Fruit fly (Drosophila melanogaster) whole organism, embryonic: ENCODE results near the gene CG12516.
A peak's percentile ranks its signal among the peaks of the same experiment; 100 is the strongest.

Experiments
- Bgb ChIP-seq: fragments of 200-800 bp; sonication (Bioruptor generic); IDR thresholded peaks from 2 replicates; pipeline ENCODE4 v1.3.6; 2022; ENCODE audit warnings: missing biosample characterization, missing genetic modification characterization; ENCODE audit not compliant: partially characterized antibody
- CG10366 ChIP-seq: fragments of 200-800 bp; sonication (Bioruptor generic); IDR thresholded peaks from 2 replicates; pipeline ENCODE4 v1.3.6; 2022; ENCODE audit warnings: missing biosample characterization, missing genetic modification characterization
- CG11247 ChIP-seq: fragments of 200-800 bp; sonication (Bioruptor generic); IDR thresholded peaks from 2 replicates; pipeline ENCODE4 v1.3.6; 2022; ENCODE audit warnings: missing biosample characterization, missing genetic modification characterization
- CG13424 ChIP-seq: fragments of 200-800 bp; sonication (Bioruptor generic); optimal IDR thresholded peaks from 2 replicates; lab custom pipeline; 2019; ENCODE audit warnings: missing biosample characterization, mild to moderate bottlenecking, missing genetic modification characterization, moderate library complexity
- CG13894 ChIP-seq: fragments of 200-800 bp; sonication (Bioruptor generic); optimal IDR thresholded peaks from 3 replicates; lab custom pipeline; 2018; ENCODE audit warnings: missing biosample characterization, mild to moderate bottlenecking, missing genetic modification characterization, moderate library complexity
- CG14667 ChIP-seq: fragments of 200-800 bp; sonication (Bioruptor generic); IDR thresholded peaks from 2 replicates; pipeline ENCODE4 v1.3.6; 2022; ENCODE audit warnings: missing biosample characterization, missing genetic modification characterization
- CG15696 ChIP-seq: fragments of 200-800 bp; sonication (Bioruptor generic); optimal IDR thresholded peaks from 2 replicates; lab custom pipeline; 2019; ENCODE audit warnings: missing biosample characterization, mild to moderate bottlenecking, missing genetic modification characterization, moderate library complexity
- CG1602 ChIP-seq: fragments of 200-800 bp; sonication (Bioruptor generic); optimal IDR thresholded peaks from 3 replicates; lab custom pipeline; 2016; ENCODE audit warnings: missing biosample characterization, missing genetic modification characterization
- CG17912 ChIP-seq: fragments of 200-800 bp; sonication (Bioruptor generic); optimal IDR thresholded peaks from 2 replicates; lab custom pipeline; 2018; ENCODE audit warnings: missing biosample characterization, mild to moderate bottlenecking, missing genetic modification characterization
- CG1792 ChIP-seq: fragments of 200-800 bp; sonication (Bioruptor generic); optimal IDR thresholded peaks from 2 replicates; lab custom pipeline; 2016; ENCODE audit warnings: missing biosample characterization, missing genetic modification characterization
- CG18011 ChIP-seq: fragments of 200-800 bp; sonication (Bioruptor generic); optimal IDR thresholded peaks from 2 replicates; lab custom pipeline; 2017; ENCODE audit warnings: missing biosample characterization, missing genetic modification characterization, mild to moderate bottlenecking, moderate library complexity, missing genotype
- CG2199 ChIP-seq: fragments of 200-800 bp; sonication (Bioruptor generic); IDR thresholded peaks from 3 replicates; pipeline ENCODE4 v1.3.6; 2022; ENCODE audit warnings: missing biosample characterization, missing genetic modification characterization
- CG30403 ChIP-seq: fragments of 200-800 bp; sonication (Bioruptor generic); optimal IDR thresholded peaks from 3 replicates; lab custom pipeline; 2016; ENCODE audit warnings: missing biosample characterization, missing genetic modification characterization
- CG32767 ChIP-seq: fragments of 200-800 bp; sonication (Bioruptor generic); IDR thresholded peaks from 2 replicates; pipeline ENCODE4 v1.3.6; 2022; ENCODE audit warnings: missing biosample characterization, missing genetic modification characterization
- CG4707 ChIP-seq: fragments of 200-800 bp; sonication (Bioruptor generic); optimal IDR thresholded peaks from 2 replicates; lab custom pipeline; 2018; ENCODE audit warnings: missing biosample characterization, mild to moderate bottlenecking, missing genetic modification characterization, moderate library complexity
- CG4820 ChIP-seq: fragments of 200-800 bp; sonication (Bioruptor generic); optimal IDR thresholded peaks from 3 replicates; lab custom pipeline; 2016; ENCODE audit warnings: missing biosample characterization, missing genetic modification characterization
- CG6791 ChIP-seq: fragments of 200-800 bp; sonication (Bioruptor generic); IDR thresholded peaks from 3 replicates; pipeline ENCODE4 v1.3.6; 2022; ENCODE audit warnings: missing biosample characterization, missing genetic modification characterization; ENCODE audit not compliant: partially characterized antibody
- CG6854 ChIP-seq: fragments of 200-800 bp; sonication (Bioruptor generic); optimal IDR thresholded peaks from 3 replicates; lab custom pipeline; 2017; ENCODE audit warnings: missing biosample characterization, mild to moderate bottlenecking, missing genetic modification characterization
- CG7556 ChIP-seq: fragments of 200-800 bp; sonication (Bioruptor generic); optimal IDR thresholded peaks from 2 replicates; lab custom pipeline; 2017; ENCODE audit warnings: missing biosample characterization, mild to moderate bottlenecking, missing genetic modification characterization
- Dad ChIP-seq: fragments of 200-800 bp; sonication (Bioruptor generic); optimal IDR thresholded peaks from 3 replicates; lab custom pipeline; 2016; ENCODE audit warnings: missing biosample characterization, missing genetic modification characterization
- Dp ChIP-seq: fragments of 200-800 bp; sonication (Bioruptor generic); optimal IDR thresholded peaks from 2 replicates; lab custom pipeline; 2018; ENCODE audit warnings: missing biosample characterization, mild to moderate bottlenecking, missing genetic modification characterization, moderate library complexity
- Ets65A ChIP-seq: fragments of 200-800 bp; sonication (Bioruptor generic); peaks from one replicate; lab custom pipeline; 2016; ENCODE audit warnings: missing biosample characterization, missing genetic modification characterization
- HLHmδ ChIP-seq: fragments of 200-800 bp; sonication (Bioruptor generic); optimal IDR thresholded peaks from 2 replicates; lab custom pipeline; 2018; ENCODE audit warnings: missing biosample characterization, mild to moderate bottlenecking, missing genetic modification characterization, moderate library complexity
- Hr51 ChIP-seq, 2 experiments: fragments of 200-800 bp; sonication (Bioruptor generic); optimal IDR thresholded peaks; 2 replicates in 1 of 2; 3 replicates in 1 of 2; lab custom pipeline; 2016 to 2018; ENCODE audit warnings: missing biosample characterization in 2 of 2, missing genetic modification characterization in 2 of 2, mild to moderate bottlenecking in 1 of 2, moderate library complexity in 1 of 2
- Med ChIP-seq: fragments of 200-800 bp; sonication (Bioruptor generic); peaks from one replicate; lab custom pipeline; 2016; ENCODE audit warnings: missing biosample characterization, missing genetic modification characterization, mild to moderate bottlenecking, inconsistent platforms, moderate library complexity
- Nf-YC ChIP-seq: fragments of 200-800 bp; optimal IDR thresholded peaks from 3 replicates; lab custom pipeline; 2019; ENCODE audit warnings: missing biosample characterization, mild to moderate bottlenecking, missing genetic modification characterization, moderate library complexity
- Side ChIP-seq: fragments of 200-800 bp; sonication (Bioruptor generic); optimal IDR thresholded peaks from 2 replicates; lab custom pipeline; 2016; ENCODE audit warnings: missing biosample characterization, missing genetic modification characterization
- Sox102F ChIP-seq: fragments of 200-800 bp; sonication (Bioruptor generic); optimal IDR thresholded peaks from 2 replicates; lab custom pipeline; 2018; ENCODE audit warnings: missing biosample characterization, mild to moderate bottlenecking, missing genetic modification characterization, moderate library complexity
- Usf ChIP-seq: fragments of 200-800 bp; sonication (Bioruptor generic); optimal IDR thresholded peaks from 2 replicates; lab custom pipeline; 2017; ENCODE audit warnings: missing genotype, missing biosample characterization, missing genetic modification characterization
- Xrp1 ChIP-seq: fragments of 200-800 bp; sonication (Bioruptor generic); IDR thresholded peaks from 2 replicates; pipeline ENCODE4 v1.3.6; 2022; ENCODE audit warnings: missing biosample characterization, missing genetic modification characterization
- YL-1 ChIP-seq: fragments of 200-800 bp; sonication (Bioruptor generic); optimal IDR thresholded peaks from 3 replicates; lab custom pipeline; 2017; ENCODE audit warnings: missing biosample characterization, mild to moderate bottlenecking, missing genetic modification characterization
- al ChIP-seq: fragments of 200-800 bp; sonication (Bioruptor generic); IDR thresholded peaks from 2 replicates; pipeline ENCODE4 v1.3.6; 2022; ENCODE audit warnings: missing biosample characterization, missing genetic modification characterization
- ara ChIP-seq: fragments of 200-800 bp; sonication (Bioruptor generic); IDR thresholded peaks from 2 replicates; pipeline ENCODE4 v1.3.6; 2022; ENCODE audit warnings: missing biosample characterization, missing genetic modification characterization
- bab2 ChIP-seq: fragments of 200-800 bp; sonication (Bioruptor generic); optimal IDR thresholded peaks from 2 replicates; lab custom pipeline; 2016; ENCODE audit warnings: missing biosample characterization, missing genetic modification characterization
- bcd ChIP-seq: fragments of 200-800 bp; sonication (Bioruptor generic); optimal IDR thresholded peaks from 2 replicates; lab custom pipeline; 2017; ENCODE audit warnings: missing biosample characterization, mild to moderate bottlenecking, missing genetic modification characterization
- bsh ChIP-seq, 2 experiments: fragments of 200-800 bp; sonication (Bioruptor generic); optimal IDR thresholded peaks; 2 replicates each; lab custom pipeline; 2017 to 2018; ENCODE audit warnings: mild to moderate bottlenecking in 2 of 2, missing biosample characterization in 2 of 2, missing genetic modification characterization in 2 of 2, moderate library complexity in 1 of 2
- chif ChIP-seq, 2 experiments: fragments of 200-800 bp; sonication (Bioruptor generic); optimal IDR thresholded peaks; 3 replicates each; lab custom pipeline; 2016; ENCODE audit warnings: missing biosample characterization in 2 of 2, missing genetic modification characterization in 2 of 2
- dpn ChIP-seq, 2 experiments: fragments of 200-800 bp; sonication (Bioruptor generic); optimal IDR thresholded peaks; 3 replicates each; lab custom pipeline; 2016; ENCODE audit warnings: missing biosample characterization in 2 of 2, missing genetic modification characterization in 2 of 2
- eyg ChIP-seq: fragments of 200-800 bp; sonication (Bioruptor generic); optimal IDR thresholded peaks from 3 replicates; lab custom pipeline; 2016; ENCODE audit warnings: missing biosample characterization, missing genetic modification characterization
- gce ChIP-seq: fragments of 200-800 bp; sonication (Bioruptor generic); IDR thresholded peaks from 3 replicates; pipeline ENCODE4 v1.3.6; 2022; ENCODE audit warnings: missing biosample characterization, missing genetic modification characterization
- klu ChIP-seq: fragments of 200-800 bp; sonication (Bioruptor generic); IDR thresholded peaks from 2 replicates; pipeline ENCODE4 v1.3.6; 2022; ENCODE audit warnings: missing biosample characterization, missing genetic modification characterization
- lab ChIP-seq: fragments of 200-800 bp; sonication (Bioruptor generic); optimal IDR thresholded peaks from 3 replicates; lab custom pipeline; 2017; ENCODE audit warnings: missing biosample characterization, missing genetic modification characterization, mild to moderate bottlenecking, moderate library complexity, missing genetic modification reagents
- mirr ChIP-seq: fragments of 200-800 bp; sonication (Bioruptor generic); optimal IDR thresholded peaks from 3 replicates; lab custom pipeline; 2018; ENCODE audit warnings: missing biosample characterization, mild to moderate bottlenecking, missing genetic modification characterization
- oc ChIP-seq: fragments of 200-800 bp; sonication (Bioruptor generic); optimal IDR thresholded peaks from 2 replicates; lab custom pipeline; 2018; ENCODE audit warnings: missing biosample characterization, mild to moderate bottlenecking, missing genetic modification characterization, moderate library complexity
- sima ChIP-seq: fragments of 200-800 bp; sonication (Bioruptor generic); optimal IDR thresholded peaks from 2 replicates; lab custom pipeline; 2016; ENCODE audit warnings: missing biosample characterization, missing genetic modification characterization
- slp2 ChIP-seq: fragments of 200-800 bp; sonication (Bioruptor generic); optimal IDR thresholded peaks from 2 replicates; lab custom pipeline; 2016; ENCODE audit warnings: missing biosample characterization, missing genetic modification characterization
- tap ChIP-seq: fragments of 200-800 bp; optimal IDR thresholded peaks from 3 replicates; lab custom pipeline; 2019; ENCODE audit warnings: missing biosample characterization, mild to moderate bottlenecking, missing genetic modification characterization, moderate library complexity
- wdn ChIP-seq: fragments of 200-800 bp; sonication (Bioruptor generic); IDR thresholded peaks from 2 replicates; pipeline ENCODE4 v1.3.6; 2022; ENCODE audit warnings: missing biosample characterization, missing genetic modification characterization
- yki ChIP-seq: fragments of >200 bp; optimal IDR thresholded peaks from 3 replicates; lab custom pipeline; 2018

Gene CG12516

DNA sequence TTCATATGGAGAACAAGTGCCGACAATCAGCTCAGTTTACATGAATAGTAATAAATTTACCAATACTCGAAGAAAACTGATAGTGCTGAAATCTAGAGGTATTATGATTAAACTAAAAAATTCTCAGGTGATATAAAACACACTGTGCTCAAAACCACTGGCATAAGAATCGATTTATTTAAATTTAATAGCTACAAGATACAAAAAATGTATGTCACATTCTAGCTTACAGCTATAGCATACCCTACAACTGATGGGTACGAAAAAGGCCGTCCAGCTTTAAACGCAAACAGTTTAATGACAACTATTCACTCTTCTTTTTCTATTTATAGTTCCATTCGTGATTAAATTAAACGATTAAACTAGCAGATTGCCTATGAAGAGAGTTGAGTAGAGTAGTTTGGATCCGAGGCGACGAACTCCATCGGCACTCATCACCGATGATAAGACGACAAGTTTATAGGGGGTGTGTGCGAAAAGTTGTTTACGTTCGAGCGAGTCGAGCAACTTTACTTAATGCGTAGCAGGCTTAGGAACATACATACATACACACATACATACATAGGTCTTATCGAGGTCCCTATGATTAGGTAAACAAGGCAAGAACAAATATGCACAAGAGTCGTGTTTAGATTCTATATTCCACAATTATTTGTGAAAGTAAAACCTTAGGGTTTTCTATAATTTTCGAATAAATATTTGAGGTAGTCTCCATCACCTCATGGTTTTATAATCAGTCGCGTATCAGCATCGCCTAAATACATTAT is 24.6 kb upstream of the CG12516 start (continued):
- TF ChIP-seq bab2: peak; percentile 91
- TF ChIP-seq Xrp1 (GFP tag; lab: Robert Waterston, UW): peak; percentile 87
- peak; percentile 68 for TF ChIP-seq CG30403 (GFP tag; lab: Kevin White, UChicago)
- no peak for TF ChIP-seq CG2199 (GFP tag; lab: Robert Waterston, UW)
- TF ChIP-seq chif (GFP tag; optimal IDR thresholded peaks at IDR 0.05; lab: Kevin White, UChicago): peak; percentile 64 to 75
- peak; percentile 27 to 72 for TF ChIP-seq Hr51 (GFP tag; optimal IDR thresholded peaks at IDR 0.05; lab: Kevin White, UChicago)
- TF ChIP-seq lab (GFP tag; lab: Kevin White, UChicago): peak; percentile 78
- peak; percentile 94 for TF ChIP-seq CG15696
- TF ChIP-seq Bgb (GFP tag; lab: Robert Waterston, UW): no peak
- peak; percentile 42 for TF ChIP-seq HLHmδ
- peak; percentile 54 for TF ChIP-seq CG4707 (GFP tag; lab: Kevin White, UChicago)
- TF ChIP-seq Dp: no peak
- TF ChIP-seq klu (GFP tag; lab: Robert Waterston, UW): no peak
- TF ChIP-seq CG7556 (GFP tag; lab: Kevin White, UChicago): peak; percentile 63
- TF ChIP-seq Side (GFP tag; lab: Kevin White, UChicago): peak; percentile 50
- peak; percentile 50 for TF ChIP-seq CG14667 (GFP tag; lab: Robert Waterston, UW)
- TF ChIP-seq CG18011: peak; percentile 34
- TF ChIP-seq bcd: peak; percentile 49
- TF ChIP-seq CG6854 (GFP tag; lab: Kevin White, UChicago): peak; percentile 3
- TF ChIP-seq tap (tag; lab: Kevin White, UChicago): peak; percentile 14
- TF ChIP-seq CG1602 (GFP tag; lab: Kevin White, UChicago): peak; percentile 49
- TF ChIP-seq CG13894 (tag; lab: Kevin White, UChicago): peak; percentile 77
- no peak for TF ChIP-seq Usf
- peak; percentile 85 for TF ChIP-seq oc
- TF ChIP-seq ara: peak; percentile 87
- TF ChIP-seq CG32767 (GFP tag; lab: Robert Waterston, UW): peak; percentile 54
- TF ChIP-seq CG13424: peak; percentile 47
- TF ChIP-seq CG1792 (GFP tag; lab: Kevin White, UChicago): peak; percentile 94
- peak; percentile 77 for TF ChIP-seq wdn (GFP tag; lab: Robert Waterston, UW)
- peak; percentile 72; the same call in 2 of the 3 replicates for TF ChIP-seq gce
- peak; percentile 55 for TF ChIP-seq YL-1 (GFP tag; lab: Kevin White, UChicago)
- TF ChIP-seq Med: peak; percentile 93
- TF ChIP-seq CG6791 (GFP tag; lab: Robert Waterston, UW): no peak
- TF ChIP-seq Ets65A (GFP tag; lab: Kevin White, UChicago): peak; percentile 46
- TF ChIP-seq al (GFP tag; lab: Robert Waterston, UW): peak; percentile 80
- TF ChIP-seq yki: no peak
- TF ChIP-seq CG17912 (GFP tag; lab: Kevin White, UChicago): no peak
- TF ChIP-seq bsh (GFP tag; optimal IDR thresholded peaks at IDR 0.05; lab: Kevin White, UChicago): peak; percentile 30 to 80
- TF ChIP-seq CG11247 (GFP tag; lab: Robert Waterston, UW): peak; percentile 76
- peak; percentile 68 for TF ChIP-seq Sox102F (GFP tag; lab: Kevin White, UChicago)
- peak; percentile 74 for TF ChIP-seq eyg
- peak; percentile 34 for TF ChIP-seq Dad (GFP tag; lab: Kevin White, UChicago)
- TF ChIP-seq CG10366 (GFP tag; lab: Robert Waterston, UW): peak; percentile 63; the same call in 1 of the 2 replicates
- peak; percentile 21 to 73 for TF ChIP-seq dpn (GFP tag; optimal IDR thresholded peaks at IDR 0.05; lab: Kevin White, UChicago)
- peak; percentile 51 for TF ChIP-seq sima (GFP tag; lab: Kevin White, UChicago)
- TF ChIP-seq CG4820 (GFP tag; lab: Kevin White, UChicago): peak; percentile 58
- peak; percentile 44 for TF ChIP-seq Nf-YC
- TF ChIP-seq mirr (GFP tag; lab: Kevin White, UChicago): peak; percentile 16
- TF ChIP-seq slp2 (GFP tag; lab: Kevin White, UChicago): peak; percentile 47
